Worm (Caenorhabditis elegans) whole organism, late embryonic: ENCODE data around the gene cyp-29A4.
A peak's percentile ranks its signal among the peaks of the same experiment; 100 is the strongest.

Experiments used
- C08G9.2 ChIP-seq: sonication (generic microtip); optimal IDR thresholded peaks from 2 replicates; lab custom pipeline; 2016; ENCODE audit warnings: mild to moderate bottlenecking, missing genetic modification characterization, moderate library complexity, missing compliant biosample characterization
- K02D7.2 ChIP-seq: sonication (generic microtip); optimal IDR thresholded peaks from 2 replicates; lab custom pipeline; 2017; ENCODE audit warnings: mild to moderate bottlenecking, missing genetic modification characterization, missing compliant biosample characterization
- K09A11.1 ChIP-seq: sonication (generic microtip); optimal IDR thresholded peaks from 2 replicates; lab custom pipeline; 2017; ENCODE audit warnings: antibody characterized with exemption, mild to moderate bottlenecking, missing genetic modification characterization, missing compliant biosample characterization; ENCODE audit not compliant: insufficient read depth
- Y22D7AL.16 ChIP-seq: sonication (generic microtip); optimal IDR thresholded peaks from 2 replicates; lab custom pipeline; 2016; ENCODE audit warnings: missing genetic modification characterization, missing compliant biosample characterization
- ahr-1 ChIP-seq: sonication (generic microtip); optimal IDR thresholded peaks from 2 replicates; lab custom pipeline; 2016; ENCODE audit warnings: missing genetic modification characterization, missing compliant biosample characterization
- ama-1 ChIP-seq: fragments of 150-350 bp; optimal IDR thresholded peaks from 2 replicates; lab custom pipeline; 2014
- ceh-14 ChIP-seq: sonication (generic microtip); optimal IDR thresholded peaks from 2 replicates; lab custom pipeline; 2016; ENCODE audit warnings: missing genotype, missing genetic modification characterization, missing compliant biosample characterization
- ceh-18 ChIP-seq: sonication (generic microtip); optimal IDR thresholded peaks from 2 replicates; lab custom pipeline; 2016; ENCODE audit warnings: missing genetic modification characterization, missing compliant biosample characterization
- ceh-19 ChIP-seq: fragments of 200-800 bp; sonication (Bioruptor generic); optimal IDR thresholded peaks from 2 replicates; lab custom pipeline; 2018; ENCODE audit warnings: mild to moderate bottlenecking, missing genetic modification characterization, missing compliant biosample characterization
- ceh-2 ChIP-seq: sonication (generic microtip); optimal IDR thresholded peaks from 2 replicates; lab custom pipeline; 2016; ENCODE audit warnings: missing genotype, missing genetic modification characterization, missing compliant biosample characterization
- ceh-22 ChIP-seq: sonication (generic microtip); optimal IDR thresholded peaks from 2 replicates; lab custom pipeline; 2017; ENCODE audit warnings: missing biosample characterization, missing genetic modification characterization
- ceh-24 ChIP-seq: sonication (generic microtip); optimal IDR thresholded peaks from 2 replicates; lab custom pipeline; 2016; ENCODE audit warnings: mild to moderate bottlenecking, missing genetic modification characterization, missing compliant biosample characterization
- ceh-30 ChIP-seq: fragments of 150-350 bp; optimal IDR thresholded peaks from 2 replicates; lab custom pipeline; 2014; ENCODE audit warnings: missing biosample characterization, missing genetic modification characterization
- ceh-31 ChIP-seq: sonication (generic microtip); optimal IDR thresholded peaks from 2 replicates; lab custom pipeline; 2016; ENCODE audit warnings: missing genetic modification characterization, missing compliant biosample characterization
- ceh-34 ChIP-seq: sonication (generic microtip); optimal IDR thresholded peaks from 2 replicates; lab custom pipeline; 2016; ENCODE audit warnings: mild to moderate bottlenecking, missing genetic modification characterization, missing compliant biosample characterization
- ceh-48 ChIP-seq: sonication (generic microtip); optimal IDR thresholded peaks from 2 replicates; lab custom pipeline; 2016; ENCODE audit warnings: missing genetic modification characterization, inconsistent platforms, missing compliant biosample characterization
- ceh-6 ChIP-seq: fragments of 200-800 bp; sonication (Bioruptor generic); optimal IDR thresholded peaks from 2 replicates; lab custom pipeline; 2018; ENCODE audit warnings: mild to moderate bottlenecking, missing genetic modification characterization, missing compliant biosample characterization
- che-1 ChIP-seq: sonication (generic microtip); optimal IDR thresholded peaks from 2 replicates; lab custom pipeline; 2016; ENCODE audit warnings: mild to moderate bottlenecking, missing genetic modification characterization, missing compliant biosample characterization
- dmd-4 ChIP-seq: sonication (generic microtip); optimal IDR thresholded peaks from 2 replicates; lab custom pipeline; 2016; ENCODE audit warnings: borderline replicate concordance, missing genetic modification characterization, missing compliant biosample characterization
- elt-2 ChIP-seq: sonication (generic microtip); optimal IDR thresholded peaks from 2 replicates; lab custom pipeline; 2016; ENCODE audit warnings: missing genetic modification reagents, missing genetic modification characterization, missing compliant biosample characterization
- ets-4 ChIP-seq: sonication (generic microtip); optimal IDR thresholded peaks from 2 replicates; lab custom pipeline; 2016; ENCODE audit warnings: missing genetic modification characterization, missing compliant biosample characterization
- eyg-1 ChIP-seq: sonication (generic microtip); optimal IDR thresholded peaks from 2 replicates; lab custom pipeline; 2016; ENCODE audit warnings: missing genotype, missing genetic modification characterization, missing compliant biosample characterization
- fkh-6 ChIP-seq: sonication (generic microtip); optimal IDR thresholded peaks from 2 replicates; lab custom pipeline; 2016; ENCODE audit warnings: missing genetic modification characterization, missing compliant biosample characterization
- gmeb-2 ChIP-seq: sonication (generic microtip); optimal IDR thresholded peaks from 2 replicates; lab custom pipeline; 2016; ENCODE audit warnings: missing genetic modification characterization, inconsistent platforms, missing compliant biosample characterization
- hlh-15 ChIP-seq: sonication (generic microtip); optimal IDR thresholded peaks from 2 replicates; lab custom pipeline; 2016; ENCODE audit warnings: missing genetic modification characterization, missing compliant biosample characterization
- hlh-6 ChIP-seq: sonication (generic microtip); optimal IDR thresholded peaks from 2 replicates; lab custom pipeline; 2016; ENCODE audit warnings: missing genotype, missing genetic modification characterization, missing compliant biosample characterization
- hlh-8 ChIP-seq: sonication (generic microtip); optimal IDR thresholded peaks from 2 replicates; lab custom pipeline; 2016; ENCODE audit warnings: missing genotype, missing genetic modification characterization, missing compliant biosample characterization
- mec-3 ChIP-seq: sonication (generic microtip); optimal IDR thresholded peaks from 2 replicates; lab custom pipeline; 2016; ENCODE audit warnings: borderline replicate concordance, missing genetic modification characterization, missing compliant biosample characterization
- nfya-1 ChIP-seq: sonication (generic microtip); optimal IDR thresholded peaks from 2 replicates; lab custom pipeline; 2017; ENCODE audit warnings: missing genetic modification characterization, mild to moderate bottlenecking, missing compliant biosample characterization, antibody characterized with exemption, moderate library complexity
- odd-2 ChIP-seq: sonication (generic microtip); optimal IDR thresholded peaks from 2 replicates; lab custom pipeline; 2017; ENCODE audit warnings: antibody characterized with exemption, mild to moderate bottlenecking, missing genetic modification characterization, missing compliant biosample characterization
- pag-3 ChIP-seq: sonication (generic microtip); optimal IDR thresholded peaks from 2 replicates; lab custom pipeline; 2016; ENCODE audit warnings: missing compliant biosample characterization, missing genetic modification characterization, borderline replicate concordance
- pat-9 ChIP-seq: fragments of 200-800 bp; sonication (Bioruptor generic); optimal IDR thresholded peaks from 2 replicates; lab custom pipeline; 2018; ENCODE audit warnings: mild to moderate bottlenecking, missing genetic modification characterization, moderate library complexity, missing compliant biosample characterization
- pha-2 ChIP-seq: sonication (generic microtip); optimal IDR thresholded peaks from 2 replicates; lab custom pipeline; 2017; ENCODE audit warnings: mild to moderate bottlenecking, missing genetic modification characterization, missing compliant biosample characterization
- pha-4 ChIP-seq: fragments of 150-350 bp; optimal IDR thresholded peaks from 2 replicates; lab custom pipeline; 2018; ENCODE audit warnings: missing biosample characterization, missing genetic modification reagents, missing genetic modification characterization
- pqm-1 ChIP-seq: sonication (generic microtip); optimal IDR thresholded peaks from 2 replicates; lab custom pipeline; 2016; ENCODE audit warnings: missing genetic modification characterization, missing compliant biosample characterization
- pros-1 ChIP-seq: fragments of 150-350 bp; optimal IDR thresholded peaks from 2 replicates; lab custom pipeline; 2014; ENCODE audit warnings: missing biosample characterization, missing genetic modification reagents, missing genetic modification characterization
- sdc-2 ChIP-seq: sonication (generic microtip); optimal IDR thresholded peaks from 2 replicates; lab custom pipeline; 2016; ENCODE audit warnings: missing genotype, missing genetic modification characterization, missing compliant biosample characterization
- sox-4 ChIP-seq: sonication (generic microtip); optimal IDR thresholded peaks from 2 replicates; lab custom pipeline; 2017; ENCODE audit warnings: mild to moderate bottlenecking, missing genetic modification characterization, inconsistent platforms, missing compliant biosample characterization
- tbx-2 ChIP-seq: sonication (generic microtip); optimal IDR thresholded peaks from 2 replicates; lab custom pipeline; 2016; ENCODE audit warnings: missing genetic modification characterization, missing compliant biosample characterization
- unc-3 ChIP-seq, 2 experiments: fragments of 200-800 bp in 1 of 2; sonication (Bioruptor generic) in 1 of 2; sonication (generic microtip) in 1 of 2; conservative IDR thresholded peaks in 1 of 2; optimal IDR thresholded peaks in 1 of 2; 2 replicates each; pipeline versions ENCODE4 v1.3.6 to Lab custom; 2016 to 2022; ENCODE audit warnings: missing compliant biosample characterization in 2 of 2, missing genetic modification characterization in 2 of 2, missing genetic modification reagents in 1 of 2
- unc-55 ChIP-seq: sonication (generic microtip); optimal IDR thresholded peaks from 2 replicates; lab custom pipeline; 2017; ENCODE audit warnings: missing biosample characterization, missing genetic modification reagents, missing genetic modification characterization
- zip-5 ChIP-seq: sonication (generic microtip); optimal IDR thresholded peaks from 2 replicates; lab custom pipeline; 2016; ENCODE audit warnings: missing genetic modification characterization, missing compliant biosample characterization

The cyp-29A4 gene

DNA sequence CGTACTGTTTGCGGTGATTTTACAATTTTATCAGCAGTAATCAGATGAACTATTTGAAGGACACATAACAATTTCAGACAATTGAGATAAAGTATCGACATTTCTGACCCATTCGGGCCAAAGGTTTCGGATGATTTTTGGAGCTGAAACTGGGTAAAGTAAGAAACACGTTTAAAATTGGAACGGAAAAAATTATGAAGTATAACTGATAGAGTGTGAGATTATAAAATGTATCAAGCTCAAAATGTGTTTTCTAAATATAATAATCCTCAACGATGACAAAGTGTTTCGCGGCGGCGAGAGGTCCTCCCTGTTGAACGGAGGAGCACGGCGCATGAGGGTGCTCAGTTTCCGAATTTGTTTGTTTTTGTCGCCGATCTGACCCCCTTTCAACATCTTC, 31.0 kb downstream of the cyp-29A4 start, which contains the start of gene ZK287.4:
Gene ZK287.4, minus strand, starts transcription at position 101 of the 400 bp plus-strand sequence.
- TF ChIP-seq ceh-2 (tag; lab: Kevin White, UChicago) (no peak), ceh-34 (no peak), ceh-19 (GFP tag; lab: Kevin White, UChicago) (no peak), ahr-1 (tag; lab: Kevin White, UChicago) (no peak), Y22D7AL.16 (tag; lab: Kevin White, UChicago) (no peak), hlh-6 (tag; lab: Kevin White, UChicago) (no peak)

DNA sequence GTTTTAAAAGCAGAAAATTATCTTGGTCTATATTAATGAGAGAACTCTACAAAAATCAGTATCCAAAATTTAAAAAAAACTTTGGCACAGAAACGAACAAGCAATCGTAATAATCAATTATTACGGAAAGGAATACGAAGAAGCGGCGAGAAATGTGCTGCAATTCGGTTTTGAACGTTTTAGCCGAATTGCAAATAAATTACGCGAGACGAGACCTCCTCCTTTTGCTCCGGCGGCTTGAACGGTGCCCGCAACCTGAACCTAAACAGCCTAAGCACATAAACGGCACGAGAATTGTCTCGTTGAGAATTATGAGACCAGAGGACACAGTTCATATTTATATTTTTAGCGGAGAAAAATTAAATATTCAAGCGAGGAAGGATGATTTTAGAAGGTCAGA, 34.8 kb downstream of the cyp-29A4 start:
- TF ChIP-seq ceh-22 (tag; lab: Kevin White, UChicago) (no peak), unc-3 (GFP tag; conservative IDR thresholded peaks at IDR 0.05; lab: Robert Waterston, UW) (no peak), unc-3 (tag; optimal IDR thresholded peaks at IDR 0.05; lab: Kevin White, UChicago) (no peak)

DNA sequence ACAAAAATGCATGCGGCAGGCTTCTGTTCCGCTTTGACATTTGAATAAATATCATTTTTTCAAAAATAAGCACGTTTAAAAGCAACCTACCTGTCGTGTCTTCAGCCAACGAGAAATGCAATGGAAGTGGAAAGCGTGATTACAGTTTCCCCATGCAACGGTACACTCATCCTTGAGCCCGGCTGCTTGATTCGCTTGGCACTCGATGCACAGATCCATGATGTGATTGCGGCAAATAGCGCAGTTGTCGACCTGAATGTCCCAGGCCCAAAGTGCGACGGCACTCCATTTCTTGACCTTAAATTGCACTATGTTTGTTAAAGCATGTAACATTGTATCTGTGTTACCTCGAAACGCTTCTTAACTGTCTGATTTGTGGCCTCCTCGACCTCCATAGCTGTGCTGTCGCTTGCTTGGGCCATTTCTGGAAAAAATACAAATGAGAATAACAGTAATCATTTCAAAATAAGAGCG, 35.6 kb downstream of the cyp-29A4 start, which contains the start of gene rbx-1:
Gene rbx-1, minus strand, starts transcription at position 424 of the 474 bp plus-strand sequence.
- no peak for TF ChIP-seq ceh-22 (tag; lab: Kevin White, UChicago)
- TF ChIP-seq, all 69 proteins: peak for 0

DNA sequence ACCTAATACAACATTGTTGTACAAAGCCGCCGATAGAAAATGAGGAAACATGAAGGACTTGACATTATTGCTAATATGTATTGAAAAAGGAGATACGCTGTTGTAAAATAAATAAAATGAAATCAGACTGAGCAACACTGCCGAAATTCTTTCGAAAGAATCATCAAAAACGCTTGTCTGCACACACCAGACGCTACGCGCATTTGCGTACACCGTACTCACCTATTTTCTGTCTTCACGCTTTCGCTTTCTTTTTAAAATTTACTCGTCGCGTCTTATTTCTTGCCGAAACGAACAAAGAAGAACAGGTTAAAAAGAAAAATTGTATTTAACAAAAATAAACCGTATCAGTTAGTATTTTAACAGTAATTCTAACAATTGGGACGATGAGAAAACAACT, 36.2 kb downstream of the cyp-29A4 start:
- TF ChIP-seq nfya-1 (tag; lab: Kevin White, UChicago), result peak; percentile 40
- no peak for TF ChIP-seq pros-1 (tag; lab: Kevin White, UChicago)
- no peak for TF ChIP-seq pha-2 (tag; lab: Kevin White, UChicago)
- TF ChIP-seq unc-55, result peak; percentile 33
- TF ChIP-seq ceh-30, result peak; percentile 12
- no peak for TF ChIP-seq ama-1 (lab: Kevin White, UChicago)
- no peak for TF ChIP-seq ceh-2 (tag; lab: Kevin White, UChicago)
- TF ChIP-seq pha-4 (tag; lab: Kevin White, UChicago), result no peak
- no peak for TF ChIP-seq odd-2
- no peak for TF ChIP-seq che-1 (tag; lab: Kevin White, UChicago)

DNA sequence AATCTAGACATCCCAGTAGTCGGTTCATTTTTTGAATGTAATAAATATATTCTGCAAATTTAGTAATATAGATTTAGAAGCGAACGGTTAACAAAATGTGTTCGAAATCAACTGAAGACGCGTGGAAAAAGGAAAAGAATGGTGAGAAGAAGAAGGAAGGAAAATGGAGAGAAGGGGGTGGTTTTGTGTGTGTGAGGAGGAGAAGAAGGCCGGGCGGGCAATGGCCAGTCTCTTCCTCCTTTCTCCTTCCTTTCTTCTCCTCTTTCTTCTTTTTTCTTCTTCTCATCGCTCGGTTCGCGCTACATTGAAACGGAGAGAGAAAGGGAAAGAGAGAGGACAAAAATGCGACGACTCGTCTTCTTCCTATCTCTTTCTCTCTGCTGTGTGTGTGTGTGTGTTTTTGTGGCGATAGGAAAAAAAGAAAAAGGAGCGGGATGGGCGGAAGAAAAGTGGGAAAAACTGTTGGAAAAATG, 37.6 kb downstream of the cyp-29A4 start, which contains the start of gene ztf-9:
Gene ztf-9, minus strand, starts transcription at position 51 of the 473 bp plus-strand sequence.
- TF ChIP-seq dmd-4 (tag; lab: Kevin White, UChicago), result no peak
- TF ChIP-seq ceh-14, result peak; percentile 32
- peak; percentile 82 for TF ChIP-seq ceh-18 (tag; lab: Kevin White, UChicago)
- TF ChIP-seq ceh-6 (GFP tag; lab: Kevin White, UChicago), result no peak
- TF ChIP-seq tbx-2 (tag; lab: Kevin White, UChicago), result peak; percentile 80
- no peak for TF ChIP-seq unc-55
- TF ChIP-seq unc-3 (GFP tag; conservative IDR thresholded peaks at IDR 0.05; lab: Robert Waterston, UW), result no peak
- no peak for TF ChIP-seq unc-3 (tag; optimal IDR thresholded peaks at IDR 0.05; lab: Kevin White, UChicago)
- peak; percentile 6 for TF ChIP-seq elt-2 (tag; lab: Kevin White, UChicago)
- peak; percentile 84 for TF ChIP-seq ceh-31 (tag; lab: Kevin White, UChicago)
- no peak for TF ChIP-seq gmeb-2 (tag; lab: Kevin White, UChicago)
- TF ChIP-seq ceh-24 (tag; lab: Kevin White, UChicago), result no peak
- no peak for TF ChIP-seq hlh-8
- no peak for TF ChIP-seq C08G9.2
- TF ChIP-seq pqm-1 (tag; lab: Kevin White, UChicago), result no peak
- TF ChIP-seq hlh-15 (tag; lab: Kevin White, UChicago), result no peak
- peak; percentile 11 for TF ChIP-seq ceh-48 (tag; lab: Kevin White, UChicago)
- no peak for TF ChIP-seq sdc-2 (tag; lab: Kevin White, UChicago)
- TF ChIP-seq fkh-6 (tag; lab: Kevin White, UChicago), result no peak
- no peak for TF ChIP-seq eyg-1
- TF ChIP-seq ceh-22 (tag; lab: Kevin White, UChicago), result no peak
- TF ChIP-seq mec-3 (tag; lab: Kevin White, UChicago), result no peak
- no peak for TF ChIP-seq pag-3 (tag; lab: Kevin White, UChicago)
- no peak for TF ChIP-seq Y22D7AL.16 (tag; lab: Kevin White, UChicago)
- peak; percentile 83 for TF ChIP-seq pros-1 (tag; lab: Kevin White, UChicago)
- peak; percentile 53 for TF ChIP-seq ceh-34
- TF ChIP-seq odd-2, result no peak
- TF ChIP-seq zip-5 (tag; lab: Kevin White, UChicago), result no peak
- TF ChIP-seq ets-4 (tag; lab: Kevin White, UChicago), result peak; percentile 11
- peak; percentile 17 for TF ChIP-seq sox-4
- TF ChIP-seq K09A11.1 (tag; lab: Kevin White, UChicago), result no peak
- no peak for TF ChIP-seq hlh-6 (tag; lab: Kevin White, UChicago)
- TF ChIP-seq K02D7.2 (tag; lab: Kevin White, UChicago), result no peak
- no peak for TF ChIP-seq pat-9
